Worm (Caenorhabditis elegans): Measurements from ENCODE around the gene C10G8.8.

- TF ChIP-seq Y53F4B.3 (GFP tag; IDR thresholded peaks at IDR 0.05) (no peak), nhr-27 (tag; optimal IDR thresholded peaks at IDR 0.05) (no peak), him-1 (tag; optimal IDR thresholded peaks at IDR 0.05) (no peak), efl-1 (GFP tag; optimal IDR thresholded peaks at IDR 0.05) (no peak), ceh-27 (GFP tag; optimal IDR thresholded peaks at IDR 0.05) (no peak), mel-28 (tag; optimal IDR thresholded peaks at IDR 0.05; ENCODE audit: borderline replicate concordance) (no peak), rec-8 (tag; optimal IDR thresholded peaks at IDR 0.05) (no peak), tlf-1 (GFP tag; optimal IDR thresholded peaks at IDR 0.05) (no peak), Y79H2A.3 (GFP tag; conservative IDR thresholded peaks at IDR 0.05) (no peak), ceh-40 (GFP tag; IDR thresholded peaks at IDR 0.05) (no peak), ZK185.1 (tag; optimal IDR thresholded peaks at IDR 0.05; ENCODE audit: poor library complexity, severe bottlenecking) (no peak), ztf-28 (GFP tag; IDR thresholded peaks at IDR 0.05) (no peak)
Measured at ce11 chrV:5312453-5312852, 15.8 kb downstream of the C10G8.8 start, which contains the start of gene C10G8.3.

Measured in whole organism, young adult.